Worm (Caenorhabditis elegans) whole organism, L4 larva: ENCODE data around the gene gana-1.

ENCODE experiments used
- F26F4.8 ChIP-seq: fragments of 200-800 bp; sonication (Bioruptor generic); conservative IDR thresholded peaks from 2 replicates; pipeline ENCODE4 v1.3.6; 2022; ENCODE audit warnings: missing genetic modification characterization, missing compliant biosample characterization
- ceh-82 ChIP-seq: sonication (generic microtip); optimal IDR thresholded peaks from 2 replicates; lab custom pipeline; 2017; ENCODE audit warnings: missing biosample characterization, missing genetic modification characterization
- daf-19 ChIP-seq: fragments of 200-800 bp; sonication (Bioruptor generic); conservative IDR thresholded peaks from 2 replicates; pipeline ENCODE4 v1.3.6; 2022; ENCODE audit warnings: missing genetic modification characterization, missing compliant biosample characterization
- duxl-1 ChIP-seq: sonication (generic microtip); optimal IDR thresholded peaks from 2 replicates; lab custom pipeline; 2016; ENCODE audit warnings: mild to moderate bottlenecking, missing genetic modification characterization, moderate library complexity, missing compliant biosample characterization; ENCODE audit not compliant: poor library complexity
- dve-1 ChIP-seq: sonication (generic microtip); optimal IDR thresholded peaks from 2 replicates; lab custom pipeline; 2017; ENCODE audit warnings: antibody characterized with exemption, mild to moderate bottlenecking, missing genetic modification characterization, missing compliant biosample characterization; ENCODE audit not compliant: insufficient read depth
- hlh-30 ChIP-seq: sonication (generic microtip); optimal IDR thresholded peaks from 2 replicates; lab custom pipeline; 2017; ENCODE audit warnings: antibody characterized with exemption, mild to moderate bottlenecking, missing genetic modification characterization, missing compliant biosample characterization; ENCODE audit not compliant: insufficient read depth
- nhr-10 ChIP-seq: fragments of 150-350 bp; optimal IDR thresholded peaks from 2 replicates; lab custom pipeline; 2014; ENCODE audit warnings: missing biosample characterization, missing genetic modification characterization
- nhr-237 ChIP-seq: sonication (generic microtip); optimal IDR thresholded peaks from 2 replicates; lab custom pipeline; 2017; ENCODE audit warnings: missing biosample characterization, missing genetic modification characterization
- pha-4 ChIP-seq, 2 experiments: fragments of 150-350 bp in 1 of 2; fragments of 200-800 bp in 1 of 2; sonication (Bioruptor generic) in 1 of 2; IDR thresholded peaks in 1 of 2; optimal IDR thresholded peaks in 1 of 2; 2 replicates each; pipeline versions ENCODE4 v1.3.6 to Lab custom; 2014 to 2022; ENCODE audit warnings: missing genetic modification characterization in 2 of 2, missing genetic modification reagents in 2 of 2, missing biosample characterization in 1 of 2, missing compliant biosample characterization in 1 of 2
- pqm-1 ChIP-seq: sonication (generic microtip); optimal IDR thresholded peaks from 2 replicates; lab custom pipeline; 2017; ENCODE audit warnings: missing biosample characterization, missing genetic modification characterization
- snpc-4 ChIP-seq: fragments of 150-350 bp; optimal IDR thresholded peaks from 2 replicates; lab custom pipeline; 2014; ENCODE audit warnings: missing biosample characterization, missing genetic modification characterization
- tag-97 ChIP-seq: fragments of 200-800 bp; sonication (Bioruptor generic); IDR thresholded peaks from 2 replicates; pipeline ENCODE4 v1.3.6; 2022; ENCODE audit warnings: missing genetic modification characterization, missing compliant biosample characterization
- zfp-2 ChIP-seq: sonication (generic microtip); optimal IDR thresholded peaks from 2 replicates; lab custom pipeline; 2016; ENCODE audit warnings: mild to moderate bottlenecking, missing genetic modification characterization, missing compliant biosample characterization
- zfp-3 ChIP-seq: fragments of 200-800 bp; sonication (Bioruptor generic); conservative IDR thresholded peaks from 2 replicates; pipeline ENCODE4 v1.3.6; 2022; ENCODE audit warnings: missing genetic modification reagents, missing genetic modification characterization, missing compliant biosample characterization

- TF ChIP-seq nhr-237 (tag; lab: Kevin White, UChicago) (no peak), pha-4 (GFP tag; IDR thresholded peaks at IDR 0.05; lab: Robert Waterston, UW) (no peak), pha-4 (tag; optimal IDR thresholded peaks at IDR 0.05; lab: Kevin White, UChicago) (no peak), snpc-4 (no peak), nhr-10 (tag; lab: Kevin White, UChicago) (no peak), daf-19 (GFP tag; lab: Robert Waterston, UW) (no peak), duxl-1 (tag; lab: Kevin White, UChicago) (no peak), dve-1 (tag; lab: Kevin White, UChicago) (peak; percentile 26), zfp-3 (GFP tag; lab: Robert Waterston, UW) (no peak), tag-97 (GFP tag; lab: Robert Waterston, UW) (no peak), ceh-82 (tag; lab: Kevin White, UChicago) (no peak), hlh-30 (tag; lab: Kevin White, UChicago) (no peak), zfp-2 (tag; lab: Kevin White, UChicago) (no peak), F26F4.8 (GFP tag; lab: Robert Waterston, UW) (no peak), pqm-1 (tag; lab: Kevin White, UChicago) (no peak)
Observed at ce11 chrV:12106841-12107240, 19.8 kb downstream of the gana-1 start, which contains the start of gene nhr-136.
